Worm (Caenorhabditis elegans): Measurements from ENCODE around the gene F20B6.4.
A peak's percentile ranks its signal among the peaks of the same experiment; 100 is the strongest.

Gene F20B6.4

DNA sequence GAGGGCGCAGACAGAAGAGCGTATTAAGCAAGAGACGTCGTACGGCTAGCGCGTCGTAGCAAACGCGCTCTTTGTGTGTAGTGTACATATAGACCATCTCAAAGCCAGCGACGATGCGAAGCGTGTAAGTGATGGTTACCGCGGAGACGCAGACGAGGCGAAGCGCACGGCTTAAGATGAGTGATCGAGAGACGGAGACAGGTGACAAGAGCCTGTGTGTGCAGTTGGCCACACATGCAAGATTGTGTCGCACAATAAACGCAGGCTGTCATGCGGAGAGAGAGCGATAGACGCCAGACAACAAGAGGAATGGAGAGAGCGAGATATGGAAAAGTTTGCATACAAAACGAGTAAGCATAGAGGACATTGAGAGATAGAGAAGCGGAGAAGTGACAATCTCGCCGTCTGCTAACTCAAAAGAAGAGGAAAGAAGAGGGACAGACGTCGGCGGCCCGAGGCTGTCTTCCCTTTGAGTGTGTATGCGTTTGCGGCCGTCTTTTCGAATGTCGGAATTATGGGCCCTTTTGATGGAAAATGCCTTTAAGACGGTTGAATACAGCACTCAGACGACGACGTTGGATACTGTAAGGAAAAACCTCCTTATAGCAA, 26.6 kb upstream of the F20B6.4 start (continued):
- TF ChIP-seq ceh-16 (tag; optimal IDR thresholded peaks at IDR 0.05) (peak; percentile 14), mdl-1 (tag; optimal IDR thresholded peaks at IDR 0.05) (peak; percentile 44 to 66), crh-2 (tag; optimal IDR thresholded peaks at IDR 0.05) (peak; percentile 76), F13H6.1 (tag; optimal IDR thresholded peaks at IDR 0.05) (peak; percentile 97), fos-1 (tag; optimal IDR thresholded peaks at IDR 0.05) (no peak), skn-1 (tag; optimal IDR thresholded peaks at IDR 0.05) (no peak), lin-39 (tag; optimal IDR thresholded peaks at IDR 0.05) (no peak), nhr-6 (tag; optimal IDR thresholded peaks at IDR 0.05) (peak; percentile 86), unc-62 (GFP tag; optimal IDR thresholded peaks at IDR 0.05) (peak; percentile 42), dmd-4 (tag; optimal IDR thresholded peaks at IDR 0.05) (no peak), lin-13 (GFP tag; optimal IDR thresholded peaks at IDR 0.05) (peak; percentile 48), zag-1 (tag; optimal IDR thresholded peaks at IDR 0.05) (no peak), elt-3 (tag; optimal IDR thresholded peaks at IDR 0.05) (no peak), nhr-23 (tag; optimal IDR thresholded peaks at IDR 0.05) (no peak), nhr-21 (tag; optimal IDR thresholded peaks at IDR 0.05) (peak; percentile 91), ceh-82 (tag; optimal IDR thresholded peaks at IDR 0.05) (no peak), elt-1 (tag; optimal IDR thresholded peaks at IDR 0.05) (peak; percentile 44), peb-1 (tag; optimal IDR thresholded peaks at IDR 0.05) (no peak), nhr-11 (tag; optimal IDR thresholded peaks at IDR 0.05) (no peak), gmeb-1 (tag; optimal IDR thresholded peaks at IDR 0.05) (peak; percentile 76)

- TF ChIP-seq fos-1 (tag; optimal IDR thresholded peaks at IDR 0.05): peak; percentile 74
- TF ChIP-seq mab-5 (tag; optimal IDR thresholded peaks at IDR 0.05): no peak
- no peak for TF ChIP-seq nhr-129 (tag; optimal IDR thresholded peaks at IDR 0.05)
- TF ChIP-seq lin-39 (tag; optimal IDR thresholded peaks at IDR 0.05): no peak
- TF ChIP-seq snpc-4 (tag; optimal IDR thresholded peaks at IDR 0.05): no peak
- peak; percentile 14 for TF ChIP-seq C34F6.9 (tag; optimal IDR thresholded peaks at IDR 0.05)
- no peak for TF ChIP-seq nhr-25 (tag; optimal IDR thresholded peaks at IDR 0.05)
- TF ChIP-seq sma-3 (GFP tag; optimal IDR thresholded peaks at IDR 0.05): no peak
- no peak for TF ChIP-seq ztf-1 (GFP tag; conservative IDR thresholded peaks at IDR 0.05)
- no peak for TF ChIP-seq mdl-1 (tag; optimal IDR thresholded peaks at IDR 0.05)
- TF ChIP-seq elt-1 (tag; optimal IDR thresholded peaks at IDR 0.05): no peak
- TF ChIP-seq lin-13 (GFP tag; optimal IDR thresholded peaks at IDR 0.05): no peak
- TF ChIP-seq nhr-77 (tag; optimal IDR thresholded peaks at IDR 0.05): no peak
- TF ChIP-seq alr-1 (tag; optimal IDR thresholded peaks at IDR 0.05): no peak
- no peak for TF ChIP-seq mbf-1 (tag; optimal IDR thresholded peaks at IDR 0.05)
- TF ChIP-seq lsy-2 (tag; optimal IDR thresholded peaks at IDR 0.05): peak in 1 of 2 experiments; percentile 68
- TF ChIP-seq Y55F3AM.14 (GFP tag; optimal IDR thresholded peaks at IDR 0.05): no peak
- TF ChIP-seq lin-11 (tag; optimal IDR thresholded peaks at IDR 0.05): no peak
Observed at ce11 chrX:4222200-4222599, 25.9 kb upstream of the F20B6.4 start.

DNA sequence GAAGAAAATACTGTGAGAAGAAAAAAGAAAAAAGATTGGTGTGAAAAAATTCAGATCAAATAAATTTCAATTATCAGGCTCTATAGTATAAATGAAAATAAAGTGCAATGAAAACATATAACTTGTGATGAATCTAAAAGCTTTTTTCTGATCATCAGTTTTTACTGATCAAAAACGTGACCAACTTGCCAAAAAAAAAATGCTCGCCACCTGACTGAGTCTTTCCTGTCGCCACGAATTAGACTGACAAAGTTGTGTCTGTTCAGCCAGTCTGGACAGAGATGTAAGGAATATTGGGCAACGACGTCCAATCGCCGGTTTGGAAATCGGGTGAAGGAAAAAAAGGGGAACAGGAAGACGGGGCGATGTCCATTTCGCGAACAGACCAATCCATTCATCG, 23.2 kb upstream of the F20B6.4 start:
- TF ChIP-seq ztf-1 (GFP tag; conservative IDR thresholded peaks at IDR 0.05) (no peak), nhr-129 (tag; optimal IDR thresholded peaks at IDR 0.05) (peak; percentile 48), C34F6.9 (tag; optimal IDR thresholded peaks at IDR 0.05) (peak; percentile 10), blmp-1 (tag; optimal IDR thresholded peaks at IDR 0.05; ENCODE audit: insufficient read depth) (no peak), nhr-23 (tag; optimal IDR thresholded peaks at IDR 0.05) (no peak), lsy-2 (tag; optimal IDR thresholded peaks at IDR 0.05) (peak in 1 of 2 experiments; percentile 5), ztf-11 (tag; optimal IDR thresholded peaks at IDR 0.05) (no peak), mdl-1 (tag; optimal IDR thresholded peaks at IDR 0.05) (no peak), gmeb-1 (tag; optimal IDR thresholded peaks at IDR 0.05) (no peak), crh-2 (tag; optimal IDR thresholded peaks at IDR 0.05) (peak; percentile 5), nhr-11 (tag; optimal IDR thresholded peaks at IDR 0.05) (no peak), skn-1 (tag; optimal IDR thresholded peaks at IDR 0.05) (no peak), ceh-82 (tag; optimal IDR thresholded peaks at IDR 0.05) (no peak), dmd-4 (tag; optimal IDR thresholded peaks at IDR 0.05) (no peak), nhr-12 (tag; optimal IDR thresholded peaks at IDR 0.05) (no peak)

DNA sequence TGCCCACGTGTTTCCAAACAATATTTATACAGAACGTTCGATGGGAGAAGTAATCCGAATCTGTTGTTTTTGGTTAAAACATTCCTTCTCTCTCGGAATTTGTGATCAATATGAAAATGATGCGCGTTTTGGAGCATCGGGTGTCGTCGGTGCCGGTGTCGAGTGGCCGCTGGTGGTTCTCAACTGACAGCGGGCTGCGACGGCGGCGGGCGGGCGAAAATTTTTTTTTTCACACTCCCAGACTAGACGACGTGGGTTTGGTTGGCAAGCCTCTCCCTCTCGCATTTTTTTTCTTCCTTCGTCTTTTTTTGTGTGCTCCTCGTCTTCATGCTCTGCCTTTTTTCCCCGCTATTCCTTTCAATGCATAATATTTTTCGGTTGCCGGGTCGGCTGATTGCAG, 21.8 kb upstream of the F20B6.4 start, which contains the start of gene W01H2.2:
W01H2.2 (minus strand) TSS at position 285 of the 400 bp plus-strand sequence.
- no peak for TF ChIP-seq gmeb-1 (tag; optimal IDR thresholded peaks at IDR 0.05)
- TF ChIP-seq crh-2 (tag; optimal IDR thresholded peaks at IDR 0.05): peak; percentile 7
- TF ChIP-seq alr-1 (tag; optimal IDR thresholded peaks at IDR 0.05): no peak
- TF ChIP-seq unc-55 (GFP tag; optimal IDR thresholded peaks at IDR 0.05): peak; percentile 8

All from whole organism, L2 larva.